Worm (Caenorhabditis elegans) whole organism, L1 larva: ENCODE measurements around the gene pxmp-4.

Experiments used
- C16A3.4 ChIP-seq: fragments of 150-350 bp; optimal IDR thresholded peaks from 2 replicates; lab custom pipeline; 2014; ENCODE audit warnings: missing biosample characterization, missing genetic modification characterization
- aly-2 ChIP-seq: fragments of 150-350 bp; optimal IDR thresholded peaks from 2 replicates; lab custom pipeline; 2014; ENCODE audit warnings: missing biosample characterization, missing genetic modification characterization
- egl-13 ChIP-seq: sonication (generic microtip); optimal IDR thresholded peaks from 2 replicates; lab custom pipeline; 2016; ENCODE audit warnings: missing genotype, missing genetic modification reagents, missing genetic modification characterization, missing compliant biosample characterization
- elt-3 ChIP-seq, 6 experiments: fragments of 150-350 bp in 1 of 6; sonication (generic microtip); optimal IDR thresholded peaks; 2 replicates each; lab custom pipeline; 2017 to 2018; ENCODE audit warnings: missing biosample characterization in 6 of 6, missing genetic modification characterization in 6 of 6, inconsistent platforms in 1 of 6
- lin-14 ChIP-seq: fragments of 200-800 bp; sonication (Bioruptor generic); optimal IDR thresholded peaks from 2 replicates; lab custom pipeline; 2018; ENCODE audit warnings: mild to moderate bottlenecking, missing genetic modification characterization, moderate library complexity, missing compliant biosample characterization
- pqm-1 ChIP-seq: sonication (generic microtip); optimal IDR thresholded peaks from 3 replicates; lab custom pipeline; 2017; ENCODE audit warnings: missing biosample characterization, missing genetic modification characterization
- sptf-1 ChIP-seq: fragments of 150-350 bp; optimal IDR thresholded peaks from 2 replicates; lab custom pipeline; 2014; ENCODE audit warnings: missing biosample characterization, missing genetic modification characterization
- tbx-2 ChIP-seq: sonication (generic microtip); optimal IDR thresholded peaks from 2 replicates; lab custom pipeline; 2016; ENCODE audit warnings: missing genetic modification characterization, missing compliant biosample characterization
- unc-130 ChIP-seq: fragments of 150-350 bp; optimal IDR thresholded peaks from 2 replicates; lab custom pipeline; 2017; ENCODE audit warnings: missing biosample characterization, missing genetic modification characterization, inconsistent platforms

DNA sequence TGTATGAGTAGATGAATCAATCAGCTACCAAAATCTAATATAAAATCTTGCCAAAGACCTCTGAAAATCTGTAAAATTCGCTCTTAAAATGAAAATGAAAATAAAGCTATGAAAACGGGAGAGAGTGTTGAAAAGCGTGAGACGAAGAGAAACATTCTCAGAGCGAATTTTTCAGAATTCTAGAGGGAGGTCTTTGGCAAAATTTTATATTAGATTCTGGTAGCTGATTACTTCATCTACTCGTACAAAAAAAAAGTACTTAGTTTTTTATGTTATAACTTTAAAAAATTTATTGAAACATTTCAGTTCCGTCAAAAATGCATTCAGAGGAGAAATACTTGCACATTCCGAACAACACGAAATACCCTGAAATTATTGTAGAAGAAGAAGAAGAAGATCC, 12.2 kb downstream of the pxmp-4 start, which contains the start of gene drl-1:
- TF ChIP-seq lin-14 (GFP tag; lab: Kevin White, UChicago): no peak
- TF ChIP-seq pqm-1 (tag; lab: Kevin White, UChicago): no peak
- TF ChIP-seq unc-130 (tag; lab: Kevin White, UChicago): no peak
- no peak for TF ChIP-seq aly-2 (tag; lab: Kevin White, UChicago)
- no peak for TF ChIP-seq tbx-2 (tag; lab: Kevin White, UChicago)
- no peak for TF ChIP-seq C16A3.4 (tag; lab: Kevin White, UChicago)
- TF ChIP-seq sptf-1 (tag; lab: Kevin White, UChicago): no peak
- TF ChIP-seq elt-3 (tag; optimal IDR thresholded peaks at IDR 0.05; lab: Kevin White, UChicago): no peak
- no peak for TF ChIP-seq egl-13 (tag; lab: Kevin White, UChicago)
